Worm (Caenorhabditis elegans): Measurements from ENCODE around the gene clec-186.

DNA sequence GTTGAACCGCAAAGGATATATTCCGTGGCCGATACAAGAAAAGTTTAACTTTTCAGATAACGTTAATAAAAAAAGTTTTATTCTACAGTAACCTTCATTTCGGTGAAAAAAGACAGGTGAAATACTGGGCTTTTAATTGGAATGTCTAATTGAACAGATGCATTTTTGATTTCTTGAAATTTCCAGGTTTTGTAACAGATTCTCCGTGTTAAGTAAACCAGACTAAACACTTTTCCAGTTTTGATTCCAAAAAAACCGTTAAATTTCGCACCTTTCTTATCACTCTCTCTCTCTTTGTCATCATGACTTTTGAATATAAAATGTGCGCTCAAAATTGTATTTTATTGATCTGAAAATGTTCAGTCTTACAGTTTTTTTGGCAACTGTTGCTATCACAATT, 52.3 kb downstream of the clec-186 start, which contains the start of gene C32H11.3:
- TF ChIP-seq ztf-29 (GFP tag; IDR thresholded peaks at IDR 0.05) (no peak), ref-1 (GFP tag; conservative IDR thresholded peaks at IDR 0.05) (no peak), tab-1 (GFP tag; IDR thresholded peaks at IDR 0.05) (no peak), ztf-23 (GFP tag; IDR thresholded peaks at IDR 0.05) (no peak), cog-1 (tag; optimal IDR thresholded peaks at IDR 0.05) (no peak), klf-2 (GFP tag; conservative IDR thresholded peaks at IDR 0.05) (no peak), T22C8.4 (GFP tag; IDR thresholded peaks at IDR 0.05) (no peak)
